Worm (Caenorhabditis elegans): ENCODE results near the gene C07D8.5.

- TF ChIP-seq him-1 (tag; optimal IDR thresholded peaks at IDR 0.05) (no peak), W03F9.2 (tag; optimal IDR thresholded peaks at IDR 0.05) (no peak)
Measured at ce11 chrX:7371945-7372344, 28.1 kb downstream of the C07D8.5 start.
